Worm (Caenorhabditis elegans) whole organism, L4/young adult: ENCODE data around the gene B0462.5.
"Not testable (repeated sequence)": the region's sequence is repeated elsewhere in the genome, so short reads cannot be mapped to it uniquely, and the experiment has no call there.

ENCODE experiments used
- W03F9.2 ChIP-seq: fragments of 150-350 bp; optimal IDR thresholded peaks from 2 replicates; lab custom pipeline; 2014; ENCODE audit warnings: missing biosample characterization, missing genetic modification characterization
- dao-5 ChIP-seq: sonication (generic microtip); optimal IDR thresholded peaks from 2 replicates; lab custom pipeline; 2016; ENCODE audit warnings: missing genotype, missing genetic modification characterization, moderate library complexity, missing compliant biosample characterization
- him-1 ChIP-seq: sonication (generic microtip); optimal IDR thresholded peaks from 2 replicates; lab custom pipeline; 2016; ENCODE audit warnings: missing genotype, missing genetic modification reagents, missing genetic modification characterization, missing compliant biosample characterization

The B0462.5 gene

DNA sequence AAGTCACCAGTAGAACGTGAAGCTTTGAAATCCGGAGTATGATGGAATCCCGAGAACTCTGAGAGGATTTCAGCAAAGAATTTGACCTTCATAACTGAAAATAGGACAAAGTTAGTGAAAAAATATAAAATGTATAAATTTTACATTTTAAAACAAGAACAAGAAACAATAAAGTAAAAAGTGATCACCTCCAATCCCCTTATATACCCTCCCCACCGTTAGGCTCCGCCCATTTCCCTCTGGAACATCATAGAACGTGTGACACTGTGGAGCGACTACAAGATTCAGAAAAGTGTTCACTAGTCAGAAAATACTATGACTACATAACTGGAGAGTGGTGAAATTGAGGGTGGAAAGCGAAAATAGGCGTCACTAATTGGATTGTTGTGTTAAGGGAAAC is 8.0 kb upstream of the B0462.5 start, which contains the start of gene B0462.4:
Gene B0462.4, minus strand, starts transcription at position 101 of the 400 bp plus-strand sequence.
- TF ChIP-seq him-1 (tag; lab: Kevin White, UChicago) (no peak), W03F9.2 (tag; lab: Kevin White, UChicago) (no peak), dao-5 (tag; lab: Kevin White, UChicago) (no peak)

ce11 chrV:18324525-18324924 is 1.4 kb upstream of the B0462.5 start:
- TF ChIP-seq dao-5 (tag; lab: Kevin White, UChicago) (no peak), W03F9.2 (tag; lab: Kevin White, UChicago) (no peak)

DNA sequence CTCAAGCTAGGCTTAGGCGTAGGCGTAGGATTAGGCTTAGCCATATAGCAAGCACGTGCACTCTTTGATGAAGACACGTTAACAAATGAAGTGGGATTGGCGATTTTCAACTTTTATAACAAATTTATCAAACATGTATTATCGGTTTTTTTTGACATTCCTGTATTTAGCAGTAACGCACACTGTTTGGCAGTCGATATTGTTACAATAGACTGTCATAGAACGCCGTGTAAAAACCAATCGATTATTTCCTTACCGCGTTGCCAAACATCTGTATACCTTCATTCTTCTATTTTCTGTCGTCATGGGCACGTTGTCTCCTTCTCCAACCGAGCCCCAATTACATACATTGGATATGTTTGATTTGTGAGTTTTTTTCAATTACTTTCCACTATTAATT is 4.8 kb downstream of the B0462.5 start, which contains the start of gene fbxb-119:
Gene fbxb-119, plus strand, starts transcription at position 301 of the 400 bp plus-strand sequence.
- TF ChIP-seq W03F9.2 (tag; lab: Kevin White, UChicago) (no peak), him-1 (tag; lab: Kevin White, UChicago) (no peak), dao-5 (tag; lab: Kevin White, UChicago) (no peak)

ce11 chrV:18302414-18302813 is 20.7 kb downstream of the B0462.5 start, which contains the start of gene Y51A2A.6:
TSS of gene Y51A2A.6 (plus strand) at chrV:18302714.
- TF ChIP-seq dao-5, him-1, W03F9.2 (tag; lab: Kevin White, UChicago): not testable (repeated sequence)

DNA sequence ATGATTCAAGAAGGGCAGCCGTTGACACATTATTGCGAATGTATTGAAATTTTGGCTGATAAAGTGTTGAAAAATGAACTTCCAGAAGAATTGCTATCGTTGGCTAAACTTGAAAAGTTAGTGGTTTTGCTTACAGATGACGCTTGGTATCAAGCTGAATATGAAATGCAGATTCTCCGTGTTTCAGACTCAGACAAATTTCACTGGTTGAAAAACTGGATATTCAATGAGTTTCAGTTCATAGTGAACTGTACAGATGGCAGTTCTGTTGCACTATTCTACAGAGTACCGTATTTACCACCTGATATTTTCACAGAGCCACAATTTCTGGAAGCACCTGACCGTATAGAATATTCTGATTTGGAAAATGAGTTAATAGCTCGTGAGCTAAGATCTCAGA is 23.8 kb downstream of the B0462.5 start:
- TF ChIP-seq W03F9.2 (tag; lab: Kevin White, UChicago) (no peak), him-1 (tag; lab: Kevin White, UChicago) (no peak), dao-5 (tag; lab: Kevin White, UChicago) (no peak)

ce11 chrV:18298506-18298905 is 24.6 kb downstream of the B0462.5 start, which contains the start of gene Y51A2A.5:
TSS of gene Y51A2A.5 (plus strand) at chrV:18298806.
- no peak for TF ChIP-seq dao-5 (tag; lab: Kevin White, UChicago)
- TF ChIP-seq W03F9.2 (tag; lab: Kevin White, UChicago), result no peak
- no peak for TF ChIP-seq him-1 (tag; lab: Kevin White, UChicago)

DNA sequence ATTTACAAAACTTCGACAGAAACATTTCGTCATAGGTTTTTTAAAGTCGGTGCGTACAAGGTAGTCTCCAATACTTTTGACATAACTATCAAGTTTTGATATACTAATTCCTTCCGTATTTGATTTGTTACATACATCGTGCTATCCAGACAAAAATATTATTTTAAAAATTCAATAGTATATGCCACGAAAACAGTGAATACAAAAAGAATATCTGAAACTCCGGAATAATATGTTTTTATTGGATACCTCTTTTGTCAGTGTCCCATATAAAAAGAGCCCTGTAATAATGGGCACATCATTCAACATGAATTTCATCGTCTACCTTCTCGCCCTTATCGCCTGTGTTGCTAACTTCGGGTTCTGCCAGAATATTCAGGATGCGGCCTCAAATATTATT is 30.8 kb downstream of the B0462.5 start, which contains the start of gene Y51A2A.12:
Gene Y51A2A.12, plus strand, starts transcription at position 301 of the 400 bp plus-strand sequence.
- TF ChIP-seq him-1 (tag; lab: Kevin White, UChicago) (no peak), W03F9.2 (tag; lab: Kevin White, UChicago) (no peak), dao-5 (tag; lab: Kevin White, UChicago) (no peak)

DNA sequence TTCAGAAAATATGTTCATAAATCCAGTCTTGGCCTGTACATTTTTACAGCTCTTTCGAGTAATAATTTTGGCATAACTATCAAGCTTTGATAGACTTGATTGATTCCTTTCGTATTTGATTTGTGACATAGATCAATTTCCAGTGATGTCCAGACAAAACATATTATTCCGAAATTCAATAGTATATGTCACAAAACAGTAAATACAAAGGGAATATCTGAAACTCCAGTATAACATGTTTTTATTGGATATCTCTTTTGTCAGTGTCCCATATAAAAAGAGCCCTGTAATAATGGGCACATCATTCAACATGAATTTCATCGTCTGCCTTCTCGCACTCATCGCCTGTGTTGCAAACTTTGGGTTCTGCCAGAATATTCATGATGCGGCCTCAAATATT is 32.5 kb downstream of the B0462.5 start, which contains the start of gene Y51A2A.4:
Gene Y51A2A.4, plus strand, starts transcription at position 301 of the 400 bp plus-strand sequence.
- TF ChIP-seq him-1 (tag; lab: Kevin White, UChicago) (no peak), dao-5 (tag; lab: Kevin White, UChicago) (no peak), W03F9.2 (tag; lab: Kevin White, UChicago) (no peak)

ce11 chrV:18282597-18282996 is 40.5 kb downstream of the B0462.5 start, which contains the start of gene clec-247:
TSS of gene clec-247 (plus strand) at chrV:18282897.
- TF ChIP-seq him-1 (tag; lab: Kevin White, UChicago), result no peak
- TF ChIP-seq W03F9.2 (tag; lab: Kevin White, UChicago), result no peak
- TF ChIP-seq dao-5 (tag; lab: Kevin White, UChicago), result no peak

- no peak for TF ChIP-seq dao-5 (tag; lab: Kevin White, UChicago)
- no peak for TF ChIP-seq W03F9.2 (tag; lab: Kevin White, UChicago)
- TF ChIP-seq him-1 (tag; lab: Kevin White, UChicago), result no peak
These were observed 42.4 kb downstream of the B0462.5 start, which contains the start of gene Y51A2A.16 for ce11 chrV:18280778-18281177. TSS of gene Y51A2A.16 (minus strand) at chrV:18280878.
